Worm (Caenorhabditis elegans): ENCODE measurements around the gene tsr-2.
"Not testable (repeated sequence)": the region's sequence is repeated elsewhere in the genome, so short reads cannot be mapped to it uniquely, and the experiment has no call there.

DNA sequence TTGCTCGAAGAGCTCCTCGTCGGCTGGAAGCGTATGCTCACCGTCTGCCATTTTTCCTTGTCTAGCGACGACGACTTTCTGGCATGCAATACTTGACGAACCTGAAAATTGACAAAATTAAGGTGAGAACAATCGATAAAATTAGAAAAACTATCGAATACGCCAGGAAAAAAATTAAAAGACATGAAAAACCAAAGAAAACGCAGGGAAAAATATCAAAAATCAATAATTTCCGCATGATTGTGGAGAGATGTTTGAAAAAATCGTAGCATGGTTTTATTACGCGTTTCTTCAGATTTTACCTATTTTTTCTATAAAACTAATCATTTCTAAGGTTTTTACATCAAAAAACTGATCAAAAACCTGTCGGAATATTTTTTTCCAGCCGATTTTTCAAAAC, 630 bp upstream of the tsr-2 start, which contains the start of gene set-26:
- not testable (repeated sequence) for TF ChIP-seq W03F9.2, him-1, dao-5 (tag; optimal IDR thresholded peaks at IDR 0.05)
